Fruit fly (Drosophila melanogaster): ENCODE results near the gene Lim3.

Gene Lim3

dm6 chr2L:19120196-19120950 is 12.1 kb upstream of the Lim3 start, which contains the start of gene Ddc:
Gene Ddc (minus strand): TSS chr2L:19120306.
- TF ChIP-seq cnc (optimal IDR thresholded peaks at IDR 0.05) (no peak), cic (GFP tag; optimal IDR thresholded peaks at IDR 0.05) (no peak), CG1620 (GFP tag; optimal IDR thresholded peaks at IDR 0.05) (no peak), CG7101 (tag; optimal IDR thresholded peaks at IDR 0.05) (no peak), CG33017 (tag; optimal IDR thresholded peaks at IDR 0.05) (peak; percentile 3)

DNA sequence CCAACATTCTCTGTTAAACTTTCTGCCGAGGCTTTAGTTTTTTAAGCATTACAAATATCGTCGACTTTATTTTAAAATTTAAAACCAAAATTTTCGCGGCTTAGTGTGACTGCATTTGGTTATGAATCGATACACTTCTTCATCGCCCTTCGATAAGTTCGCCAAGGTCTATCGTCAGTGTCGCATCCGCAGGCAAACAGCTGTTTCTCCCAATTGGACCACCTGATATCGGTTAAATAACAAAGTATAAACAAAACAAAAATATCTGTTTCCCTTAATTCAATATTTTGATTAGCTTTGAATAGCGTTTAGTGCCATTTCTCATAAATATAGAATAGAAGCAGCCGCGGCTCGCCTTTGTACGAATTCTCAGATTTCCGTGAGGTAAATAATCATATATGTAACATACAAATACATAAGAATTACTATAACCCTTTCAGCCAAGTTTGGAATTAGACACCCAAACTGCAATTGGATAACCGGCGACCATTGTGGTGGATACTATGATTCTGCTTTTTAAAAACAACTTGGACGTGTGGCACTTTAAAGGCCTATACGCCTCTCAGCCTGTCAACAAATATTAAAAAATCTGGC is 6.1 kb upstream of the Lim3 start, which contains the start of gene CG10561:
Gene CG10561, plus strand, starts transcription at position 219 of the 594 bp plus-strand sequence.
- TF ChIP-seq bab1 (GFP tag; optimal IDR thresholded peaks at IDR 0.05) (peak; percentile 70), CG33017 (tag; optimal IDR thresholded peaks at IDR 0.05) (no peak), pad (GFP tag; optimal IDR thresholded peaks at IDR 0.05) (no peak), CG11617 (GFP tag; optimal IDR thresholded peaks at IDR 0.05) (no peak)

- TF ChIP-seq kay (GFP tag; ENCODE audit: borderline replicate concordance) (no peak), CG33017 (tag; optimal IDR thresholded peaks at IDR 0.05) (no peak), Crg-1 (GFP tag; optimal IDR thresholded peaks at IDR 0.05) (no peak), cic (GFP tag; optimal IDR thresholded peaks at IDR 0.05) (no peak), bab1 (GFP tag; optimal IDR thresholded peaks at IDR 0.05) (no peak), CG12768 (GFP tag; optimal IDR thresholded peaks at IDR 0.05) (no peak), CG7045 (GFP tag; optimal IDR thresholded peaks at IDR 0.05) (no peak), pad (GFP tag; optimal IDR thresholded peaks at IDR 0.05) (no peak), Clk (GFP tag; optimal IDR thresholded peaks at IDR 0.05) (no peak), CG11617 (GFP tag; optimal IDR thresholded peaks at IDR 0.05) (no peak)
Measured at dm6 chr2L:19112200-19112599, 4.0 kb upstream of the Lim3 start.

dm6 chr2L:19111729-19112128 is 3.5 kb upstream of the Lim3 start:
- TF ChIP-seq Clk (GFP tag; optimal IDR thresholded peaks at IDR 0.05), result no peak

DNA sequence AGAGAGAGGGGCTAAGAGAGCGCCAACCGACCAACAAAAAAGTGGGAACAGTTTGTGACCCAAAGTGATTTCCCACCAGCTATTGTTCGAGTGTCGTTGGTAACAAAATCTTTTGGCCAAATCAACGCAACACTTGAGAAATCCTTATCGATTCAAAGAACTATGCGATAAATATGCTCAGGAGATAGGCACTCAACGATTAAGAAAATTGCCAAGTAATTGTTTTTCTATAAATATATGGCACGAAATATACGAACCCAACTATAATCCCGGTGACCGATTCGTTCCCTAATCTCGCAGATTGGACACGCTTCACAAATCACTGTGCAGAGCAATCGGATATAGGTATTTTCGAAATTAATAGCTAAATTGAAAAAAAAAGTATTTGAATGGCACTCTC is 2.9 kb upstream of the Lim3 start:
- TF ChIP-seq Clk (GFP tag; optimal IDR thresholded peaks at IDR 0.05) (no peak), Mnt (GFP tag; optimal IDR thresholded peaks at IDR 0.05) (no peak), CG12768 (GFP tag; optimal IDR thresholded peaks at IDR 0.05) (no peak), CG5204 (GFP tag; optimal IDR thresholded peaks at IDR 0.05) (no peak), bab1 (GFP tag; optimal IDR thresholded peaks at IDR 0.05) (no peak), CG33017 (tag; optimal IDR thresholded peaks at IDR 0.05) (no peak), tj (GFP tag; optimal IDR thresholded peaks at IDR 0.05) (no peak)

dm6 chr2L:19109625-19110204 is 1.5 kb upstream of the Lim3 start, which contains the start of gene amd:
Gene amd (plus strand): TSS chr2L:19110154.
- TF ChIP-seq CG1620 (GFP tag; optimal IDR thresholded peaks at IDR 0.05), result no peak
- no peak for TF ChIP-seq cnc (optimal IDR thresholded peaks at IDR 0.05)
- no peak for TF ChIP-seq CG5204 (GFP tag; optimal IDR thresholded peaks at IDR 0.05)
- TF ChIP-seq kay (GFP tag; ENCODE audit: borderline replicate concordance), result no peak
- TF ChIP-seq CG14711 (tag; optimal IDR thresholded peaks at IDR 0.05), result no peak
- no peak for TF ChIP-seq Hr96 (GFP tag; optimal IDR thresholded peaks at IDR 0.05)
- no peak for TF ChIP-seq CG7045 (GFP tag; optimal IDR thresholded peaks at IDR 0.05)
- TF ChIP-seq CG12768 (GFP tag; optimal IDR thresholded peaks at IDR 0.05), result no peak
- TF ChIP-seq cic (GFP tag; optimal IDR thresholded peaks at IDR 0.05), result no peak
- TF ChIP-seq CG7101 (tag; optimal IDR thresholded peaks at IDR 0.05), result no peak
- TF ChIP-seq CG11617 (GFP tag; optimal IDR thresholded peaks at IDR 0.05), result no peak
- TF ChIP-seq CG33017 (tag; optimal IDR thresholded peaks at IDR 0.05), result no peak
- TF ChIP-seq tj (GFP tag; optimal IDR thresholded peaks at IDR 0.05), result no peak
- TF ChIP-seq ovo (GFP tag; optimal IDR thresholded peaks at IDR 0.05), result no peak

- TF ChIP-seq CG33017 (tag; optimal IDR thresholded peaks at IDR 0.05) (no peak), kay (GFP tag; ENCODE audit: borderline replicate concordance) (no peak), Crg-1 (GFP tag; optimal IDR thresholded peaks at IDR 0.05) (no peak), CG12768 (GFP tag; optimal IDR thresholded peaks at IDR 0.05) (no peak), pad (GFP tag; optimal IDR thresholded peaks at IDR 0.05) (no peak), tj (GFP tag; optimal IDR thresholded peaks at IDR 0.05) (no peak), cnc (optimal IDR thresholded peaks at IDR 0.05) (no peak), Clk (GFP tag; optimal IDR thresholded peaks at IDR 0.05) (no peak)
Measured at dm6 chr2L:19106235-19106634, 2.0 kb downstream of the Lim3 start.

DNA sequence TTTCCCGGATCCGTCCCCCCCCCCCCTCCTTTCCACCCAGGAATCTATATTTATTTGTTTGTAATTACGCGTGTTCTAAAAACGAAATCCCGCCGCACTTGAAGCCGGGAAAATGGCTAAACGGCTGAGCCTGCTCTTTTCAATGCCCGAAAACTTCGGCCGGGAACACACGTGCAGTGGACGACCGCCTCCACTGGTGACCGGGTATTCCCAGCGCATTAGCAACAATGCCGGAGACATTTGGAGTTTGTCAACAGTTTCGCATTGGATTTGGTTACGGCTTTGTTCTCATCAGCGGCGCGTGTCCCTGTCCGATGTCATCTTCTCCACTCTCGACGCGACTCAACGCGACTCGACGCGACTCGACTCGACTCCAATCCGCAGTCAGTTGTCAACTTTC is 3.8 kb downstream of the Lim3 start:
- TF ChIP-seq toe (GFP tag; optimal IDR thresholded peaks at IDR 0.05) (no peak), CG14711 (tag; optimal IDR thresholded peaks at IDR 0.05) (no peak), Mnt (GFP tag; optimal IDR thresholded peaks at IDR 0.05) (no peak), CG33017 (tag; optimal IDR thresholded peaks at IDR 0.05) (no peak), ovo (GFP tag; optimal IDR thresholded peaks at IDR 0.05) (no peak), tj (GFP tag; optimal IDR thresholded peaks at IDR 0.05) (no peak), Hr96 (GFP tag; optimal IDR thresholded peaks at IDR 0.05) (no peak), CG7045 (GFP tag; optimal IDR thresholded peaks at IDR 0.05) (no peak), bab1 (GFP tag; optimal IDR thresholded peaks at IDR 0.05) (no peak), CG1620 (GFP tag; optimal IDR thresholded peaks at IDR 0.05) (no peak), CG12768 (GFP tag; optimal IDR thresholded peaks at IDR 0.05) (no peak), kay (GFP tag; ENCODE audit: borderline replicate concordance) (no peak), cic (GFP tag; optimal IDR thresholded peaks at IDR 0.05) (no peak), CG11617 (GFP tag; optimal IDR thresholded peaks at IDR 0.05) (no peak), CG7101 (tag; optimal IDR thresholded peaks at IDR 0.05) (no peak)
